Worm (Caenorhabditis elegans): ENCODE results near the gene K07E8.7.

K07E8.7 gene

DNA sequence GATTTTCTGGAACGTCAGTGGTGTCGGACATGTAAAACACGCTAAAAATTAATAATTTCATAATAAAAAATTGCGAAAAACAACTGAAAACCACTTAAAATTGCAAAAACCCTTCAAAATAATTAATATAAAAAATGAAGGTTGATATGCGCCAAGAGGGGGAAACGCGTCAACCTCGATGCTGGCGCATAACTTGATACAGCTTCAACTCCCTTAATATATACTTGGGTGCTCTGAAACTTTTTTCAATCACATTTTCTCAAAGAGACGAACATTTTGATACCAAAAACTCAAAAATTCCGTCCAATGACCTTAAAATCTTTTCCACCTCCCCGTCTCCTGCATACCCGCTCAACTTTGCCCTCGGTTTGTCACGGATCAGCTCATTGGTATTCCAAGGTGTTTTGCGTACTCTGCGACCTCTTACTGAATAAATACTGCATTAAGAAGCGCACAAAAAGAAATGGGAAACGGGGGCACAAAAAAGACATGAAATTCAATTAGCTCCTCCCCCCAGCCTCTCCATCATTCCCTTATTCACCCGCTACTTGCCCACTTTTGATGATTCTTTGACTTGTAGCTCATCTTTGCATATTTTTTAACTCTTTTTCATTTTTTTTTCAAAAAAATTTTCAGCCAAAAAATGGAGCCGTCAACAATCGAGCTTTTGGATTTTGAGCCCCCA is at the start of gene K07E8.7, which contains the start of gene frpr-14:
Gene K07E8.7 (minus strand): TSS at position 47 of the 685 bp plus-strand sequence.
Gene frpr-14 (plus strand): TSS at position 635 of the 685 bp plus-strand sequence.
- no peak for TF ChIP-seq alr-1 (tag; optimal IDR thresholded peaks at IDR 0.05)
- TF ChIP-seq nhr-129 (tag; optimal IDR thresholded peaks at IDR 0.05): peak; percentile 10
- TF ChIP-seq ztf-11 (tag; optimal IDR thresholded peaks at IDR 0.05): no peak
- TF ChIP-seq lsy-2 (tag; optimal IDR thresholded peaks at IDR 0.05): peak in 1 of 2 experiments; percentile 67
- TF ChIP-seq peb-1 (tag; optimal IDR thresholded peaks at IDR 0.05): no peak
- TF ChIP-seq nhr-77 (tag; optimal IDR thresholded peaks at IDR 0.05): no peak
- TF ChIP-seq gmeb-1 (tag; optimal IDR thresholded peaks at IDR 0.05): peak; percentile 31
- TF ChIP-seq crh-2 (tag; optimal IDR thresholded peaks at IDR 0.05): no peak
- no peak for TF ChIP-seq nhr-10 (tag; optimal IDR thresholded peaks at IDR 0.05)
- no peak for TF ChIP-seq ceh-16 (tag; optimal IDR thresholded peaks at IDR 0.05)
- TF ChIP-seq unc-55 (GFP tag; optimal IDR thresholded peaks at IDR 0.05): peak; percentile 58
- no peak for TF ChIP-seq sem-4 (tag; optimal IDR thresholded peaks at IDR 0.05)
- TF ChIP-seq nhr-21 (tag; optimal IDR thresholded peaks at IDR 0.05): no peak
- TF ChIP-seq fos-1 (tag; optimal IDR thresholded peaks at IDR 0.05): peak; percentile 7

DNA sequence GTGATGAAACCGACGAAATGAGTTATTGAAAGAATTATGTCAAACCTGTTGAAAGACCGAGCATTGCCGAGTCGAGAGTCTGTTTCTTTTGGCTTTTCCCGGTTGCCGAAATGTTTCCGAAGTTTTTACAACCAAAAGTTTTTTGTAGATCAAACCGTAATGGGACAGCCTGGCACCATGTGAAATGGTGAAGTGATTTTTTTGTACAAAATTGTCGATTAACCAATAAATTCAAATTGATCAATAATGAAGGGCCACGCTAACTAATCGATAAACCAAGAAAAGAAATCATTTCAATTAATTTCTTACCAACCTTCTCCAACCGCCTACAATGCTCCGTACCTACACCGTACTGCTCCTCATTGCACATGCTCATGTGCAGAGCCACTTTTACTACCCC is 41.4 kb upstream of the K07E8.7 start, which contains the start of gene T02H6.3:
Gene T02H6.3 (plus strand): TSS at position 301 of the 400 bp plus-strand sequence.
- TF ChIP-seq unc-39 (tag; optimal IDR thresholded peaks at IDR 0.05): no peak

ce11 chrII:689749-690148 is 39.6 kb upstream of the K07E8.7 start, which contains the start of gene T02H6.4:
Gene T02H6.4, plus strand, starts transcription at chrII:690049.
- no peak for TF ChIP-seq ztf-11 (tag; optimal IDR thresholded peaks at IDR 0.05)
- no peak for TF ChIP-seq blmp-1 (tag; optimal IDR thresholded peaks at IDR 0.05; ENCODE audit: insufficient read depth)
- TF ChIP-seq nhr-129 (tag; optimal IDR thresholded peaks at IDR 0.05): no peak
- no peak for TF ChIP-seq egl-27 (tag; optimal IDR thresholded peaks at IDR 0.05)
- TF ChIP-seq lin-11 (tag; optimal IDR thresholded peaks at IDR 0.05): no peak
- no peak for TF ChIP-seq C34F6.9 (tag; optimal IDR thresholded peaks at IDR 0.05)
- TF ChIP-seq unc-39 (tag; optimal IDR thresholded peaks at IDR 0.05): no peak
- no peak for TF ChIP-seq lin-13 (GFP tag; optimal IDR thresholded peaks at IDR 0.05)
- no peak for TF ChIP-seq mab-5 (tag; optimal IDR thresholded peaks at IDR 0.05)
- TF ChIP-seq nhr-237 (tag; optimal IDR thresholded peaks at IDR 0.05): no peak
- no peak for TF ChIP-seq sma-3 (GFP tag; optimal IDR thresholded peaks at IDR 0.05)
- no peak for TF ChIP-seq R02D3.7 (tag; optimal IDR thresholded peaks at IDR 0.05)
- TF ChIP-seq skn-1 (tag; optimal IDR thresholded peaks at IDR 0.05): no peak

ce11 chrII:684811-685210 is 34.6 kb upstream of the K07E8.7 start, which contains the start of gene T02H6.5:
Gene T02H6.5, plus strand, starts transcription at chrII:685111.
- TF ChIP-seq ztf-1 (GFP tag; conservative IDR thresholded peaks at IDR 0.05) (no peak), mbf-1 (tag; optimal IDR thresholded peaks at IDR 0.05) (no peak), Y55F3AM.14 (GFP tag; optimal IDR thresholded peaks at IDR 0.05) (no peak), elt-1 (tag; optimal IDR thresholded peaks at IDR 0.05) (no peak), crh-2 (tag; optimal IDR thresholded peaks at IDR 0.05) (no peak)

DNA sequence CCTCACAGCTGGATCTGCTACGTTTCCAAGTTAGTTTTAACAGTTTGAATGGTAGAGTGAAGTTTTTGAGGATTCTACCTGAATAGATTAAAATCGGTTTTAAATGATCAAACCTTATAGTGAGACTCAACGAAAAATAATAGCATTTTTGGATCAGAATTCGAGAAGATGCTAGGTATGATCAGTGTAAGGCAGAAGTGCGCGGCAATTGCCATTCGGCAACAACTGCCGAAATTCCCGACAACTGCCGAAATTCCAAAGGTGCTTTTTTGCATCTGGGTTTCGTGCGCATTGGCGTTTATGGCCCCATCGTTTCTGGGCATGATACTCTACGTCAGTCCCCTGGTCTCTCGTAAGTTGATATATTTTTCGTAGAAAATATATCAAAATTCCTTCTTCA is 33.3 kb upstream of the K07E8.7 start, which contains the start of gene T02H6.6:
Gene T02H6.6 (plus strand): TSS at position 301 of the 400 bp plus-strand sequence.
- no peak for TF ChIP-seq dmd-4 (tag; optimal IDR thresholded peaks at IDR 0.05)
- no peak for TF ChIP-seq ceh-82 (tag; optimal IDR thresholded peaks at IDR 0.05)
- TF ChIP-seq ztf-1 (GFP tag; conservative IDR thresholded peaks at IDR 0.05): no peak
- TF ChIP-seq nhr-21 (tag; optimal IDR thresholded peaks at IDR 0.05): no peak
- no peak for TF ChIP-seq blmp-1 (tag; optimal IDR thresholded peaks at IDR 0.05; ENCODE audit: insufficient read depth)
- no peak for TF ChIP-seq nhr-25 (tag; optimal IDR thresholded peaks at IDR 0.05)
- no peak for TF ChIP-seq mab-5 (tag; optimal IDR thresholded peaks at IDR 0.05)
- no peak for TF ChIP-seq unc-55 (GFP tag; optimal IDR thresholded peaks at IDR 0.05)
- TF ChIP-seq ztf-4 (tag; optimal IDR thresholded peaks at IDR 0.05): no peak
- no peak for TF ChIP-seq mbf-1 (tag; optimal IDR thresholded peaks at IDR 0.05)
- no peak for TF ChIP-seq lin-39 (tag; optimal IDR thresholded peaks at IDR 0.05)
- no peak for TF ChIP-seq gmeb-1 (tag; optimal IDR thresholded peaks at IDR 0.05)
- no peak for TF ChIP-seq unc-62 (GFP tag; optimal IDR thresholded peaks at IDR 0.05)

Measured in whole organism, L2 larva.